Fruit fly (Drosophila melanogaster) whole organism, wandering third instar larva: ENCODE measurements around the gene CG33494.

ENCODE experiments used
- CG32264 ChIP-seq: fragments of 200-800 bp; sonication (Bioruptor generic); optimal IDR thresholded peaks from 2 replicates; lab custom pipeline; 2016; ENCODE audit warnings: missing biosample characterization, missing genetic modification characterization
- Dfd ChIP-seq: fragments of >200 bp; optimal IDR thresholded peaks from 2 replicates; lab custom pipeline; 2017; ENCODE audit warnings: missing biosample characterization, missing genetic modification characterization
- Hnf4 ChIP-seq: fragments of 200-800 bp; sonication (Bioruptor generic); optimal IDR thresholded peaks from 2 replicates; lab custom pipeline; 2016; ENCODE audit warnings: missing biosample characterization, mild to moderate bottlenecking, missing genetic modification characterization
- Jra ChIP-seq: sonication (Bioruptor generic); optimal IDR thresholded peaks from 2 replicates; lab custom pipeline; 2016; ENCODE audit warnings: missing biosample characterization, missing genetic modification characterization
- br ChIP-seq: fragments of 200-800 bp; sonication (Bioruptor generic); optimal IDR thresholded peaks from 2 replicates; lab custom pipeline; 2016; ENCODE audit warnings: missing biosample characterization, missing genetic modification characterization
- dl ChIP-seq, 2 experiments: fragments of 175-275, 200-275 bp in 1 of 2; fragments of 200-275 bp in 1 of 2; sonication (Bioruptor generic); optimal IDR thresholded peaks; lab custom pipeline; 2018; ENCODE audit warnings: mild to moderate bottlenecking in 2 of 2, missing biosample characterization in 2 of 2, missing genetic modification characterization in 2 of 2, moderate library complexity in 2 of 2; ENCODE audit not compliant: partially characterized antibody in 2 of 2, insufficient read depth in 1 of 2
- h ChIP-seq: fragments of 200-800 bp; sonication (Bioruptor generic); optimal IDR thresholded peaks from 3 replicates; lab custom pipeline; 2016; ENCODE audit warnings: missing biosample characterization, mild to moderate bottlenecking, missing genetic modification characterization
- lola ChIP-seq: fragments of >200 bp; optimal IDR thresholded peaks from 2 replicates; lab custom pipeline; 2017; ENCODE audit warnings: missing biosample characterization, missing genetic modification characterization
- pan ChIP-seq: fragments of >200 bp; optimal IDR thresholded peaks from 2 replicates; lab custom pipeline; 2017
- psq ChIP-seq: fragments of 200-800 bp; sonication (Bioruptor generic); optimal IDR thresholded peaks from 3 replicates; lab custom pipeline; 2017; ENCODE audit warnings: missing biosample characterization, mild to moderate bottlenecking, missing genetic modification characterization, moderate library complexity
- tai ChIP-seq: sonication (Bioruptor generic); optimal IDR thresholded peaks from 2 replicates; lab custom pipeline; 2016; ENCODE audit warnings: missing biosample characterization, missing genetic modification characterization
- usp ChIP-seq: fragments of >200 bp; optimal IDR thresholded peaks from 2 replicates; lab custom pipeline; 2017; ENCODE audit warnings: missing biosample characterization, missing genetic modification characterization

DNA sequence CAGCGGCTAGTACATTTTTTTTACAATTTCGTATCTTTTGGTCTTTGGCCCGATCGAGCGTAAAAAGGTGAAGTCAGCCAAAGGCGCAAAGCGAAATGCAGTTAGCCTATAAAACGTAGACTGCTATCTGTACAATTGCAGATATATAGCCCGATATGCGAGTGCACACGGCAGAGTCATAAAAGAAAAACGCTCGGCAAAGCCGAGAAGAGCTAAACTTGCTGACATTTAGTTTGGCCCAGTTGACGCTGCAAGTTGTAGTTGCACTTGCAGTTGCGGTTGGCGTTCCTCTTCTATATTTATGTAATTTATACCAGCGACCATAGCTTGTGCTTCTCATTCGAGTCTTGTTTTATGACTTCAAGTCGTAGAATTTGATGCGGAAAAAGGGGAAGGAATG, 34.3 kb downstream of the CG33494 start:
- no peak for TF ChIP-seq dl (GFP tag; optimal IDR thresholded peaks at IDR 0.05; lab: Kevin White, UChicago; ENCODE audit: insufficient read depth in 1 of 2, partially characterized antibody in 2 of 2)
- no peak for TF ChIP-seq h (GFP tag; lab: Kevin White, UChicago)
- TF ChIP-seq psq (GFP tag; lab: Kevin White, UChicago), result no peak
- TF ChIP-seq tai, result no peak
- TF ChIP-seq CG32264 (GFP tag; lab: Kevin White, UChicago), result no peak
- TF ChIP-seq usp (GFP tag; lab: Kevin White, UChicago), result no peak
- TF ChIP-seq Hnf4 (GFP tag; lab: Kevin White, UChicago), result no peak
- no peak for TF ChIP-seq Jra (GFP tag; lab: Kevin White, UChicago)
- no peak for TF ChIP-seq br (GFP tag; lab: Kevin White, UChicago)
- TF ChIP-seq lola (GFP tag; lab: Kevin White, UChicago), result no peak
- TF ChIP-seq Dfd, result no peak
- TF ChIP-seq pan, result no peak
